Fruit fly (Drosophila melanogaster) whole organism, prepupa: Measurements from ENCODE around the gene CG6974.

Experiments
- CG10669 ChIP-seq: fragments of 200-800 bp; sonication (Bioruptor generic); optimal IDR thresholded peaks from 3 replicates; lab custom pipeline; 2018; ENCODE audit warnings: missing biosample characterization, mild to moderate bottlenecking, missing genetic modification characterization, moderate library complexity
- CG6276 ChIP-seq: fragments of 200-800 bp; sonication (Bioruptor generic); optimal IDR thresholded peaks from 2 replicates; lab custom pipeline; 2017; ENCODE audit warnings: missing biosample characterization, mild to moderate bottlenecking, missing genetic modification characterization
- CG6854 ChIP-seq: fragments of 200-800 bp; sonication (Bioruptor generic); optimal IDR thresholded peaks from 2 replicates; lab custom pipeline; 2017; ENCODE audit warnings: missing biosample characterization, mild to moderate bottlenecking, missing genetic modification characterization
- CG8119 ChIP-seq: fragments of 200-800 bp; sonication (Bioruptor generic); IDR thresholded peaks from 3 replicates; pipeline ENCODE4 v1.3.6; 2022; ENCODE audit warnings: missing biosample characterization, missing genetic modification characterization
- CG8319 ChIP-seq: fragments of 200-800 bp; sonication (Bioruptor generic); optimal IDR thresholded peaks from 3 replicates; lab custom pipeline; 2016; ENCODE audit warnings: missing biosample characterization, missing genetic modification characterization
- CG9139 ChIP-seq: fragments of 200-800 bp; sonication (Bioruptor generic); optimal IDR thresholded peaks from 3 replicates; lab custom pipeline; 2017; ENCODE audit warnings: missing biosample characterization, mild to moderate bottlenecking, missing genetic modification characterization
- Ets21C ChIP-seq: fragments of 200-800 bp; sonication (Bioruptor generic); optimal IDR thresholded peaks from 3 replicates; lab custom pipeline; 2016; ENCODE audit warnings: missing biosample characterization, missing genetic modification characterization
- Hr38 ChIP-seq: sonication (Bioruptor generic); optimal IDR thresholded peaks from 2 replicates; lab custom pipeline; 2016; ENCODE audit warnings: missing biosample characterization, missing genetic modification characterization
- Hr39 ChIP-seq: fragments of 200-800 bp; sonication (Bioruptor generic); optimal IDR thresholded peaks from 2 replicates; lab custom pipeline; 2016; ENCODE audit warnings: missing biosample characterization, missing genetic modification characterization
- Smox ChIP-seq: fragments of 200-800 bp; sonication (Bioruptor generic); optimal IDR thresholded peaks from 3 replicates; lab custom pipeline; 2016; ENCODE audit warnings: missing biosample characterization, missing genetic modification characterization
- Sox102F ChIP-seq: fragments of 200-800 bp; sonication (Bioruptor generic); optimal IDR thresholded peaks from 2 replicates; lab custom pipeline; 2016; ENCODE audit warnings: missing biosample characterization, mild to moderate bottlenecking, missing genetic modification characterization
- achi ChIP-seq: fragments of 200-800 bp; sonication (Bioruptor generic); optimal IDR thresholded peaks from 3 replicates; lab custom pipeline; 2016; ENCODE audit warnings: missing biosample characterization, missing genetic modification characterization
- spab ChIP-seq: fragments of 200-800 bp; sonication (Bioruptor generic); optimal IDR thresholded peaks from 2 replicates; lab custom pipeline; 2017; ENCODE audit warnings: missing biosample characterization, mild to moderate bottlenecking, missing genetic modification characterization, missing genetic modification reagents

dm6 chr3R:15117765-15118164 is 38.7 kb upstream of the CG6974 start:
- TF ChIP-seq achi (GFP tag; lab: Kevin White, UChicago), result no peak
- TF ChIP-seq Hr39 (GFP tag; lab: Kevin White, UChicago), result no peak
- TF ChIP-seq CG10669 (GFP tag; lab: Kevin White, UChicago), result no peak
- no peak for TF ChIP-seq Ets21C (GFP tag; lab: Kevin White, UChicago)
- no peak for TF ChIP-seq Smox (GFP tag; lab: Kevin White, UChicago)
- TF ChIP-seq Sox102F (GFP tag; lab: Kevin White, UChicago), result no peak
- no peak for TF ChIP-seq CG6276 (GFP tag; lab: Kevin White, UChicago)
- TF ChIP-seq spab (GFP tag; lab: Kevin White, UChicago), result no peak
- TF ChIP-seq CG6854, result no peak
- no peak for TF ChIP-seq CG8119 (GFP tag; lab: Robert Waterston, UW)
- TF ChIP-seq CG9139, result no peak
- no peak for TF ChIP-seq Hr38
- TF ChIP-seq CG8319 (GFP tag; lab: Kevin White, UChicago), result no peak
